Fruit fly (Drosophila melanogaster) whole organism: ENCODE data around the gene SLIRP2.

Experiments
- Dll ChIP-seq: fragments of >200 bp; optimal IDR thresholded peaks from 2 replicates; lab custom pipeline; 2017
- psq ChIP-seq: fragments of >200 bp; optimal IDR thresholded peaks from 2 replicates; lab custom pipeline; 2017
- usp ChIP-seq: fragments of >200 bp; optimal IDR thresholded peaks from 2 replicates; lab custom pipeline; 2017; ENCODE audit warnings: missing biosample characterization, missing genetic modification characterization, mixed read lengths

- TF ChIP-seq usp (GFP tag; lab: Kevin White, UChicago), result no peak
- TF ChIP-seq psq (lab: Kevin White, UChicago), result no peak
- no peak for TF ChIP-seq Dll (lab: Kevin White, UChicago)
Measured at dm6 chr3R:8669029-8669707, 18.3 kb downstream of the SLIRP2 start.
